Fruit fly (Drosophila melanogaster) whole organism, embryonic: Measurements from ENCODE around the gene topi.

Experiments
- Atf3 ChIP-seq: fragments of 200-800 bp; sonication (Bioruptor generic); optimal IDR thresholded peaks from 3 replicates; lab custom pipeline; 2016; ENCODE audit warnings: missing biosample characterization, missing genetic modification characterization
- C15 ChIP-seq: fragments of 200-800 bp; sonication (Bioruptor generic); IDR thresholded peaks from 3 replicates; pipeline ENCODE4 v1.3.6; 2022; ENCODE audit warnings: missing biosample characterization, missing genetic modification characterization
- CG11247 ChIP-seq: fragments of 200-800 bp; sonication (Bioruptor generic); IDR thresholded peaks from 2 replicates; pipeline ENCODE4 v1.3.6; 2022; ENCODE audit warnings: missing biosample characterization, missing genetic modification characterization
- CG11504 ChIP-seq: fragments of 200-800 bp; sonication (Bioruptor generic); optimal IDR thresholded peaks from 3 replicates; lab custom pipeline; 2019; ENCODE audit warnings: missing biosample characterization, mild to moderate bottlenecking, missing genetic modification characterization, moderate library complexity
- CG12155 ChIP-seq: fragments of 200-800 bp; sonication (Bioruptor generic); optimal IDR thresholded peaks from 3 replicates; lab custom pipeline; 2016; ENCODE audit warnings: missing biosample characterization, missing genetic modification characterization
- CG1233 ChIP-seq: fragments of 200-800 bp; sonication (Bioruptor generic); optimal IDR thresholded peaks from 4 replicates; lab custom pipeline; 2018; ENCODE audit warnings: missing biosample characterization, mild to moderate bottlenecking, missing genetic modification characterization
- CG13287 ChIP-seq: fragments of 200-800 bp; sonication (Bioruptor generic); IDR thresholded peaks from 2 replicates; pipeline ENCODE4 v1.3.6; 2022; ENCODE audit warnings: missing biosample characterization, missing genetic modification characterization; ENCODE audit not compliant: partially characterized antibody
- CG14860 ChIP-seq: fragments of 200-800 bp; sonication (Bioruptor generic); IDR thresholded peaks from 3 replicates; pipeline ENCODE4 v1.3.6; 2022; ENCODE audit warnings: missing biosample characterization, missing genetic modification characterization; ENCODE audit not compliant: partially characterized antibody
- CG17186 ChIP-seq: fragments of 200-800 bp; sonication (Bioruptor generic); optimal IDR thresholded peaks from 3 replicates; lab custom pipeline; 2017; ENCODE audit warnings: missing biosample characterization, missing genetic modification reagents, missing genetic modification characterization
- CG2875 ChIP-seq: fragments of 200-800 bp; sonication (Bioruptor generic); optimal IDR thresholded peaks from 2 replicates; lab custom pipeline; 2017; ENCODE audit warnings: missing biosample characterization, mild to moderate bottlenecking, missing genetic modification characterization, missing genetic modification reagents
- CG34422 ChIP-seq: fragments of 200-800 bp; sonication (Bioruptor generic); IDR thresholded peaks from 3 replicates; pipeline ENCODE4 v1.3.6; 2022; ENCODE audit warnings: missing biosample characterization, missing genetic modification characterization
- CG4282 ChIP-seq: fragments of 200-800 bp; sonication (Bioruptor generic); optimal IDR thresholded peaks from 2 replicates; lab custom pipeline; 2016; ENCODE audit warnings: missing biosample characterization, missing genetic modification characterization
- CG4328 ChIP-seq: fragments of 200-800 bp; sonication (Bioruptor generic); optimal IDR thresholded peaks from 3 replicates; lab custom pipeline; 2017; ENCODE audit warnings: missing biosample characterization, missing genetic modification reagents, missing genetic modification characterization
- CG4730 ChIP-seq: fragments of 200-800 bp; sonication (Bioruptor generic); IDR thresholded peaks from 2 replicates; pipeline ENCODE4 v1.3.6; 2022; ENCODE audit warnings: missing biosample characterization, missing genetic modification characterization
- CG4854 ChIP-seq: fragments of 200-800 bp; sonication (Bioruptor generic); optimal IDR thresholded peaks from 2 replicates; lab custom pipeline; 2016; ENCODE audit warnings: missing biosample characterization, missing genetic modification characterization, inconsistent platforms
- CG6689 ChIP-seq: fragments of 200-800 bp; sonication (Bioruptor generic); IDR thresholded peaks from 2 replicates; pipeline ENCODE4 v1.3.6; 2022; ENCODE audit warnings: missing biosample characterization, missing genetic modification characterization
- CG7928 ChIP-seq: fragments of 200-800 bp; sonication (Bioruptor generic); optimal IDR thresholded peaks from 2 replicates; lab custom pipeline; 2017; ENCODE audit warnings: missing biosample characterization, mild to moderate bottlenecking, missing genetic modification characterization
- CG8388 ChIP-seq: fragments of 200-800 bp; sonication (Bioruptor generic); optimal IDR thresholded peaks from 2 replicates; lab custom pipeline; 2019; ENCODE audit warnings: missing biosample characterization, mild to moderate bottlenecking, missing genetic modification characterization, moderate library complexity
- Dad ChIP-seq: fragments of 200-800 bp; sonication (Bioruptor generic); optimal IDR thresholded peaks from 3 replicates; lab custom pipeline; 2016; ENCODE audit warnings: missing biosample characterization, missing genetic modification characterization
- Dip2 ChIP-seq: fragments of 200-800 bp; sonication (Bioruptor generic); IDR thresholded peaks from 2 replicates; pipeline ENCODE4 v1.3.6; 2022; ENCODE audit warnings: missing biosample characterization, missing genetic modification characterization
- Doc2 ChIP-seq: fragments of 200-800 bp; sonication (Bioruptor generic); IDR thresholded peaks from 2 replicates; pipeline ENCODE4 v1.3.6; 2022; ENCODE audit warnings: missing biosample characterization, missing genetic modification characterization
- Dref ChIP-seq: fragments of 200-800 bp; sonication (Bioruptor generic); IDR thresholded peaks from 2 replicates; pipeline ENCODE4 v1.3.6; 2022; ENCODE audit warnings: missing biosample characterization, missing genetic modification characterization
- Fer3 ChIP-seq: fragments of 200-800 bp; sonication (Bioruptor generic); optimal IDR thresholded peaks from 2 replicates; lab custom pipeline; 2018; ENCODE audit warnings: missing biosample characterization, mild to moderate bottlenecking, missing genetic modification characterization, moderate library complexity
- H15 ChIP-seq: fragments of 200-800 bp; sonication (Bioruptor generic); IDR thresholded peaks from 3 replicates; pipeline ENCODE4 v1.3.6; 2022; ENCODE audit warnings: missing biosample characterization, missing genetic modification characterization
- HLH54F ChIP-seq: fragments of 200-800 bp; sonication (Bioruptor generic); optimal IDR thresholded peaks from 3 replicates; lab custom pipeline; 2016; ENCODE audit warnings: missing biosample characterization, missing genetic modification characterization
- MTF-1 ChIP-seq: fragments of 200-800 bp; sonication (Bioruptor generic); optimal IDR thresholded peaks from 2 replicates; lab custom pipeline; 2018; ENCODE audit warnings: missing biosample characterization, mild to moderate bottlenecking, missing genetic modification characterization, borderline replicate concordance
- Max ChIP-seq: fragments of 200-800 bp; sonication (Bioruptor generic); optimal IDR thresholded peaks from 2 replicates; lab custom pipeline; 2016; ENCODE audit warnings: missing biosample characterization, mild to moderate bottlenecking, missing genetic modification characterization
- Side ChIP-seq: fragments of 200-800 bp; sonication (Bioruptor generic); optimal IDR thresholded peaks from 2 replicates; lab custom pipeline; 2016; ENCODE audit warnings: missing biosample characterization, missing genetic modification characterization
- Sry-β ChIP-seq: fragments of 200-800 bp; sonication (Bioruptor generic); optimal IDR thresholded peaks from 2 replicates; lab custom pipeline; 2018; ENCODE audit warnings: missing biosample characterization, mild to moderate bottlenecking, missing genetic modification characterization, moderate library complexity
- Vsx1 ChIP-seq: fragments of 200-800 bp; sonication (Bioruptor generic); optimal IDR thresholded peaks from 2 replicates; lab custom pipeline; 2017; ENCODE audit warnings: missing biosample characterization, mild to moderate bottlenecking, missing genetic modification characterization, missing genetic modification reagents
- br ChIP-seq: fragments of >200 bp; optimal IDR thresholded peaks from 2 replicates; lab custom pipeline; 2017
- cad ChIP-seq: fragments of >200 bp; optimal IDR thresholded peaks from 2 replicates; lab custom pipeline; 2017; ENCODE audit warnings: missing biosample characterization, missing genetic modification characterization
- dm ChIP-seq: fragments of 200-800 bp; sonication (Bioruptor generic); optimal IDR thresholded peaks from 3 replicates; lab custom pipeline; 2016; ENCODE audit warnings: missing biosample characterization, missing genetic modification characterization
- grn ChIP-seq: fragments of 200-800 bp; sonication (Bioruptor generic); optimal IDR thresholded peaks from 3 replicates; lab custom pipeline; 2017; ENCODE audit warnings: missing biosample characterization, missing genetic modification characterization
- gro ChIP-seq: fragments of 200-800 bp; sonication (Bioruptor generic); optimal IDR thresholded peaks from 2 replicates; lab custom pipeline; 2016; ENCODE audit warnings: missing biosample characterization, missing genetic modification characterization
- ham ChIP-seq: fragments of 200-800 bp; sonication (Bioruptor generic); IDR thresholded peaks from 2 replicates; pipeline ENCODE4 v1.3.6; 2022; ENCODE audit warnings: missing biosample characterization, missing genetic modification characterization
- hkb ChIP-seq, 2 experiments: fragments of 200-800 bp in 1 of 2; fragments of >200 bp in 1 of 2; sonication (Bioruptor generic) in 1 of 2; IDR thresholded peaks in 1 of 2; optimal IDR thresholded peaks in 1 of 2; 2 replicates each; pipeline versions ENCODE4 v1.3.6 to Lab custom; 2017 to 2022; ENCODE audit warnings: missing biosample characterization in 1 of 2, missing genetic modification characterization in 1 of 2
- ken ChIP-seq: fragments of 200-800 bp; sonication (Bioruptor generic); IDR thresholded peaks from 3 replicates; pipeline ENCODE4 v1.3.6; 2022; ENCODE audit warnings: missing biosample characterization, missing genetic modification characterization
- kni ChIP-seq: fragments of 200-800 bp; sonication (Bioruptor generic); optimal IDR thresholded peaks from 3 replicates; lab custom pipeline; 2017; ENCODE audit warnings: mild to moderate bottlenecking, missing biosample characterization, missing genetic modification reagents, missing genetic modification characterization
- lab ChIP-seq: fragments of 200-800 bp; sonication (Bioruptor generic); optimal IDR thresholded peaks from 3 replicates; lab custom pipeline; 2017; ENCODE audit warnings: missing biosample characterization, missing genetic modification characterization, mild to moderate bottlenecking, moderate library complexity, missing genetic modification reagents
- nau ChIP-seq: fragments of 200-800 bp; sonication (Bioruptor generic); optimal IDR thresholded peaks from 3 replicates; lab custom pipeline; 2017; ENCODE audit warnings: missing biosample characterization, mild to moderate bottlenecking, missing genetic modification characterization, missing genetic modification reagents
- nerfin-2 ChIP-seq: fragments of 200-800 bp; sonication (Bioruptor generic); IDR thresholded peaks from 2 replicates; pipeline ENCODE4 v1.3.6; 2022; ENCODE audit warnings: missing biosample characterization, missing genetic modification characterization; ENCODE audit not compliant: partially characterized antibody
- odd ChIP-seq: fragments of 200-800 bp; sonication (Bioruptor generic); optimal IDR thresholded peaks from 2 replicates; lab custom pipeline; 2017; ENCODE audit warnings: missing biosample characterization, mild to moderate bottlenecking, missing genetic modification characterization
- scrt ChIP-seq: fragments of 200-800 bp; sonication (Bioruptor generic); optimal IDR thresholded peaks from 2 replicates; lab custom pipeline; 2018; ENCODE audit warnings: missing biosample characterization, mild to moderate bottlenecking, missing genetic modification characterization, moderate library complexity
- sima ChIP-seq: fragments of 200-800 bp; sonication (Bioruptor generic); optimal IDR thresholded peaks from 2 replicates; lab custom pipeline; 2016; ENCODE audit warnings: missing biosample characterization, missing genetic modification characterization
- sqz ChIP-seq: fragments of 200-800 bp; sonication (Bioruptor generic); optimal IDR thresholded peaks from 3 replicates; lab custom pipeline; 2018; ENCODE audit warnings: missing biosample characterization, mild to moderate bottlenecking, missing genetic modification characterization
- vnd ChIP-seq: fragments of 200-800 bp; sonication (Bioruptor generic); IDR thresholded peaks from 3 replicates; pipeline ENCODE4 v1.3.6; 2022; ENCODE audit warnings: missing biosample characterization, missing genetic modification characterization; ENCODE audit not compliant: partially characterized antibody
- yki ChIP-seq: fragments of >200 bp; optimal IDR thresholded peaks from 3 replicates; lab custom pipeline; 2018
- z ChIP-seq: fragments of 200-800 bp; sonication (Bioruptor generic); IDR thresholded peaks from 3 replicates; pipeline ENCODE4 v1.3.6; 2022; ENCODE audit warnings: missing biosample characterization, missing genetic modification characterization
- zf30C ChIP-seq: fragments of 200-800 bp; sonication (Bioruptor generic); optimal IDR thresholded peaks from 3 replicates; lab custom pipeline; 2018; ENCODE audit warnings: missing biosample characterization, mild to moderate bottlenecking, missing genetic modification characterization

topi gene

DNA sequence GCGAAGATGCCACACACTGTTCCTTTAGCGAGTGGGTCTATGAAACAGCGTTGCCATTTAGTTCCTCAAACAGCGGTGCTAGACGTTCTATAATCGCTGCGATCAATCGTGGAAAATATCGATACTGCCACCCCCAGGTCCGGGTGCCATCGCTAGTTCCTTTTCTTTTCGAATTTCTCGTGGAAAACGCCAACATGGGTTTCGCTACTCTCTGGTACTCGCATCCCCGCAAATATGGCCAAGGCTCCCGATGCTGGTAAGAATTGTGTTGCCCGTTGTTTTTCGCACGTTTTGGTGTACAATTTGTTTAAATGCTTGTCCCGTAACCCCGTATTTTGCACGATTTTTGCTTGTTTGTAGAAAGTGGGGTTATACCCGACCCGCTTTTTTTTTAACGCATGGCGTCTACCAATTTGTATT is 3.0 kb downstream of the topi start, which contains the start of gene RpS29 (continued):
- peak; percentile 84 for TF ChIP-seq vnd
- TF ChIP-seq zf30C (GFP tag; lab: Kevin White, UChicago) = peak; percentile 57
- peak; percentile 78 for TF ChIP-seq kni
- peak; percentile 71 for TF ChIP-seq Fer3 (tag; lab: Kevin White, UChicago)
- peak; percentile 97 for TF ChIP-seq dm (GFP tag; lab: Kevin White, UChicago)
- TF ChIP-seq CG4854 (GFP tag; lab: Kevin White, UChicago) = peak; percentile 57
- peak; percentile 72 for TF ChIP-seq odd (GFP tag; lab: Kevin White, UChicago)
- peak; percentile 70 for TF ChIP-seq nerfin-2
- TF ChIP-seq Atf3 (GFP tag; lab: Kevin White, UChicago) = peak; percentile 73
- TF ChIP-seq CG1233 (GFP tag; lab: Kevin White, UChicago) = peak; percentile 60
- peak; percentile 89 for TF ChIP-seq CG34422 (GFP tag; lab: Robert Waterston, UW)
- peak; percentile 53 for TF ChIP-seq Sry-β (GFP tag; lab: Kevin White, UChicago)
- TF ChIP-seq Dref (GFP tag; lab: Robert Waterston, UW) = peak; percentile 98
- peak; percentile 87 for TF ChIP-seq CG4328 (GFP tag; lab: Kevin White, UChicago)
- TF ChIP-seq CG11247 (GFP tag; lab: Robert Waterston, UW) = peak; percentile 84
- TF ChIP-seq scrt (GFP tag; lab: Kevin White, UChicago) = peak; percentile 73
- TF ChIP-seq CG17186 = peak; percentile 90
- peak; percentile 72 for TF ChIP-seq Vsx1
- peak; percentile 74 for TF ChIP-seq CG7928 (GFP tag; lab: Kevin White, UChicago)
- TF ChIP-seq grn (GFP tag; lab: Kevin White, UChicago) = peak; percentile 61
- no peak for TF ChIP-seq z (GFP tag; lab: Robert Waterston, UW)
- TF ChIP-seq yki (lab: Kevin White, UChicago) = no peak
- TF ChIP-seq Dip2 (GFP tag; lab: Robert Waterston, UW) = no peak
- TF ChIP-seq CG8388 (GFP tag; lab: Kevin White, UChicago) = peak; percentile 52
- peak; percentile 93 for TF ChIP-seq lab (GFP tag; lab: Kevin White, UChicago)
- TF ChIP-seq Side (GFP tag; lab: Kevin White, UChicago) = peak; percentile 86
- 0 out of 3 replicates have a peak, but pooled peaks have one; percentile 43 for TF ChIP-seq C15 (GFP tag; lab: Robert Waterston, UW)
- peak; percentile 92 for TF ChIP-seq gro (GFP tag; lab: Kevin White, UChicago)
- TF ChIP-seq cad (GFP tag; lab: Kevin White, UChicago) = no peak
- TF ChIP-seq sima (GFP tag; lab: Kevin White, UChicago) = peak; percentile 44
- TF ChIP-seq H15 (GFP tag; lab: Robert Waterston, UW) = peak; percentile 68; the same call in 1 of the 3 replicates
- TF ChIP-seq CG14860 = peak; percentile 79
- TF ChIP-seq hkb (optimal IDR thresholded peaks at IDR 0.05; lab: Kevin White, UChicago) = no peak
- TF ChIP-seq hkb (GFP tag; IDR thresholded peaks at IDR 0.05; lab: Robert Waterston, UW) = peak; percentile 52
- TF ChIP-seq CG11504 (tag; lab: Kevin White, UChicago) = peak; percentile 67
- TF ChIP-seq CG12155 (GFP tag; lab: Kevin White, UChicago) = peak; percentile 97
- peak; percentile 46; the same call in 1 of the 2 replicates for TF ChIP-seq CG4730 (GFP tag; lab: Robert Waterston, UW)
- TF ChIP-seq CG4282 = peak; percentile 84
- no peak for TF ChIP-seq br
- peak; percentile 76 for TF ChIP-seq Max (GFP tag; lab: Kevin White, UChicago)
- peak; percentile 97 for TF ChIP-seq CG13287
- peak; percentile 28; the same call in 1 of the 2 replicates for TF ChIP-seq CG6689 (GFP tag; lab: Robert Waterston, UW)
- TF ChIP-seq sqz (GFP tag; lab: Kevin White, UChicago) = peak; percentile 75
- peak; percentile 84 for TF ChIP-seq Dad (GFP tag; lab: Kevin White, UChicago)
- TF ChIP-seq ken = peak; percentile 92
- no peak for TF ChIP-seq Doc2 (GFP tag; lab: Robert Waterston, UW)
- peak; percentile 79 for TF ChIP-seq MTF-1 (GFP tag; lab: Kevin White, UChicago)
- peak; percentile 87 for TF ChIP-seq HLH54F (GFP tag; lab: Kevin White, UChicago)
- TF ChIP-seq CG2875 (GFP tag; lab: Kevin White, UChicago) = peak; percentile 43
- TF ChIP-seq ham = no peak
- TF ChIP-seq nau (GFP tag; lab: Kevin White, UChicago) = no peak
